Fruit fly (Drosophila melanogaster) S2 (cell line): ENCODE data around the gene fred.

ENCODE experiments used
- CG8478 ChIP-seq: fragments of >200 bp; optimal IDR thresholded peaks from 2 replicates; lab custom pipeline; 2018
- CTCF ChIP-seq, 2 experiments: fragments of >200 bp; optimal IDR thresholded peaks; 2 replicates each; lab custom pipeline; 2018

dm6 chr2L:3914655-3915054 is 76.9 kb downstream of the fred start:
- no peak for TF ChIP-seq CG8478 (lab: Kevin White, UChicago)
- TF ChIP-seq CTCF (optimal IDR thresholded peaks at IDR 0.05; lab: Kevin White, UChicago), result no peak
